Fruit fly (Drosophila melanogaster) whole organism, prepupa: ENCODE data around the gene CG2247.

ENCODE experiments used
- Blimp-1 ChIP-seq: fragments of 200-800 bp; sonication (Bioruptor generic); optimal IDR thresholded peaks from 3 replicates; lab custom pipeline; 2017; ENCODE audit warnings: missing biosample characterization, missing genetic modification characterization, mild to moderate bottlenecking, moderate library complexity, missing genetic modification reagents
- CG10631 ChIP-seq: fragments of 200-800 bp; sonication (Bioruptor generic); optimal IDR thresholded peaks from 2 replicates; lab custom pipeline; 2016; ENCODE audit warnings: missing biosample characterization, missing genetic modification characterization
- CG10669 ChIP-seq: fragments of 200-800 bp; sonication (Bioruptor generic); optimal IDR thresholded peaks from 3 replicates; lab custom pipeline; 2018; ENCODE audit warnings: missing biosample characterization, mild to moderate bottlenecking, missing genetic modification characterization, moderate library complexity
- CG11762 ChIP-seq: fragments of 200-800 bp; sonication (Bioruptor generic); optimal IDR thresholded peaks from 3 replicates; lab custom pipeline; 2016; ENCODE audit warnings: missing biosample characterization, missing genetic modification characterization; ENCODE audit not compliant: insufficient read depth
- CG15336 ChIP-seq: fragments of 200-800 bp; sonication (Bioruptor generic); IDR thresholded peaks from 2 replicates; pipeline ENCODE4 v1.3.6; 2022; ENCODE audit warnings: missing biosample characterization, missing genetic modification characterization
- CG16779 ChIP-seq: fragments of 200-800 bp; sonication (Bioruptor generic); optimal IDR thresholded peaks from 3 replicates; lab custom pipeline; 2017; ENCODE audit warnings: missing biosample characterization, mild to moderate bottlenecking, missing genetic modification characterization
- CG3032 ChIP-seq: fragments of 200-800 bp; optimal IDR thresholded peaks from 2 replicates; lab custom pipeline; 2019; ENCODE audit warnings: missing biosample characterization, mild to moderate bottlenecking, missing genetic modification characterization, moderate library complexity
- CG32006 ChIP-seq: fragments of 200-800 bp; sonication (Bioruptor generic); optimal IDR thresholded peaks from 3 replicates; lab custom pipeline; 2017; ENCODE audit warnings: missing biosample characterization, mild to moderate bottlenecking, missing genetic modification characterization
- CG3919 ChIP-seq: fragments of 200-800 bp; sonication (Bioruptor generic); optimal IDR thresholded peaks from 3 replicates; lab custom pipeline; 2016; ENCODE audit warnings: missing biosample characterization, missing genetic modification characterization
- CG6163 ChIP-seq: fragments of 200-800 bp; sonication (Bioruptor generic); IDR thresholded peaks from 3 replicates; pipeline ENCODE4 v1.3.6; 2022; ENCODE audit warnings: missing biosample characterization, missing genetic modification characterization
- CG6276 ChIP-seq: fragments of 200-800 bp; sonication (Bioruptor generic); optimal IDR thresholded peaks from 2 replicates; lab custom pipeline; 2017; ENCODE audit warnings: missing biosample characterization, mild to moderate bottlenecking, missing genetic modification characterization
- CG6808 ChIP-seq: fragments of 200-800 bp; sonication (Bioruptor generic); optimal IDR thresholded peaks from 3 replicates; lab custom pipeline; 2017; ENCODE audit warnings: missing biosample characterization, missing genetic modification characterization, mild to moderate bottlenecking, moderate library complexity, missing genetic modification reagents
- CG7368 ChIP-seq: fragments of 200-800 bp; sonication (Bioruptor generic); optimal IDR thresholded peaks from 3 replicates; lab custom pipeline; 2016; ENCODE audit warnings: missing biosample characterization, missing genetic modification characterization
- CG8119 ChIP-seq: fragments of 200-800 bp; sonication (Bioruptor generic); IDR thresholded peaks from 3 replicates; pipeline ENCODE4 v1.3.6; 2022; ENCODE audit warnings: missing biosample characterization, missing genetic modification characterization
- CG8319 ChIP-seq: fragments of 200-800 bp; sonication (Bioruptor generic); optimal IDR thresholded peaks from 3 replicates; lab custom pipeline; 2016; ENCODE audit warnings: missing biosample characterization, missing genetic modification characterization
- CG8632 ChIP-seq: fragments of 200-800 bp; sonication (Bioruptor generic); optimal IDR thresholded peaks from 3 replicates; lab custom pipeline; 2016; ENCODE audit warnings: missing biosample characterization, missing genetic modification characterization
- CG9139 ChIP-seq: fragments of 200-800 bp; sonication (Bioruptor generic); optimal IDR thresholded peaks from 3 replicates; lab custom pipeline; 2017; ENCODE audit warnings: missing biosample characterization, mild to moderate bottlenecking, missing genetic modification characterization
- Eip75B ChIP-seq: fragments of 200-800 bp; sonication (Bioruptor generic); optimal IDR thresholded peaks from 3 replicates; lab custom pipeline; 2016; ENCODE audit warnings: missing biosample characterization, missing genetic modification characterization
- Eip78C ChIP-seq: fragments of 200-800 bp; sonication (Bioruptor generic); peaks from one replicate; lab custom pipeline; 2016; ENCODE audit warnings: missing biosample characterization, missing genetic modification characterization
- Ets21C ChIP-seq: fragments of 200-800 bp; sonication (Bioruptor generic); optimal IDR thresholded peaks from 3 replicates; lab custom pipeline; 2016; ENCODE audit warnings: missing biosample characterization, missing genetic modification characterization
- Ets96B ChIP-seq: fragments of 200-800 bp; optimal IDR thresholded peaks from 2 replicates; lab custom pipeline; 2019; ENCODE audit warnings: missing biosample characterization, mild to moderate bottlenecking, missing genetic modification characterization, moderate library complexity
- Hr4 ChIP-seq: fragments of 200-800 bp; sonication (Bioruptor generic); optimal IDR thresholded peaks from 3 replicates; lab custom pipeline; 2016; ENCODE audit warnings: missing biosample characterization, missing genetic modification characterization
- Met ChIP-seq: fragments of 200-800 bp; sonication (Bioruptor generic); optimal IDR thresholded peaks from 3 replicates; lab custom pipeline; 2016; ENCODE audit warnings: missing biosample characterization, missing genetic modification characterization
- OdsH ChIP-seq: fragments of 200-800 bp; sonication (Bioruptor generic); optimal IDR thresholded peaks from 3 replicates; lab custom pipeline; 2016; ENCODE audit warnings: missing biosample characterization, missing genetic modification characterization
- Smox ChIP-seq: fragments of 200-800 bp; sonication (Bioruptor generic); optimal IDR thresholded peaks from 3 replicates; lab custom pipeline; 2016; ENCODE audit warnings: missing biosample characterization, missing genetic modification characterization
- Sox102F ChIP-seq: fragments of 200-800 bp; sonication (Bioruptor generic); optimal IDR thresholded peaks from 2 replicates; lab custom pipeline; 2016; ENCODE audit warnings: missing biosample characterization, mild to moderate bottlenecking, missing genetic modification characterization
- Sox14 ChIP-seq: fragments of 200-800 bp; sonication (Bioruptor generic); optimal IDR thresholded peaks from 3 replicates; lab custom pipeline; 2016; ENCODE audit warnings: missing biosample characterization, missing genetic modification characterization
- achi ChIP-seq: fragments of 200-800 bp; sonication (Bioruptor generic); optimal IDR thresholded peaks from 3 replicates; lab custom pipeline; 2016; ENCODE audit warnings: missing biosample characterization, missing genetic modification characterization
- acj6 ChIP-seq: fragments of 200-800 bp; sonication (Bioruptor generic); optimal IDR thresholded peaks from 3 replicates; lab custom pipeline; 2016; ENCODE audit warnings: missing biosample characterization, missing genetic modification characterization
- cyc ChIP-seq: fragments of 200-800 bp; sonication (Bioruptor generic); optimal IDR thresholded peaks from 3 replicates; lab custom pipeline; 2016; ENCODE audit warnings: missing biosample characterization, missing genetic modification characterization
- dsx ChIP-seq: fragments of 200-800 bp; optimal IDR thresholded peaks from 3 replicates; lab custom pipeline; 2019; ENCODE audit warnings: missing biosample characterization, mild to moderate bottlenecking, missing genetic modification characterization, moderate library complexity; ENCODE audit not compliant: poor library complexity, severe bottlenecking
- eg ChIP-seq: fragments of 200-800 bp; sonication (Bioruptor generic); IDR thresholded peaks from 3 replicates; pipeline ENCODE4 v1.3.6; 2022; ENCODE audit warnings: missing biosample characterization, missing genetic modification characterization
- esn ChIP-seq: fragments of 200-800 bp; sonication (Bioruptor generic); optimal IDR thresholded peaks from 2 replicates; lab custom pipeline; 2016; ENCODE audit warnings: missing biosample characterization, mild to moderate bottlenecking, missing genetic modification characterization, moderate library complexity
- fd59A ChIP-seq: fragments of 200-800 bp; sonication (Bioruptor generic); optimal IDR thresholded peaks from 2 replicates; lab custom pipeline; 2017; ENCODE audit warnings: missing biosample characterization, mild to moderate bottlenecking, missing genetic modification characterization, missing genetic modification reagents
- fd85E ChIP-seq: fragments of 200-800 bp; sonication (Bioruptor generic); optimal IDR thresholded peaks from 3 replicates; lab custom pipeline; 2016; ENCODE audit warnings: missing biosample characterization, missing genetic modification characterization
- fkh ChIP-seq: fragments of 200-800 bp; sonication (Bioruptor generic); optimal IDR thresholded peaks from 3 replicates; lab custom pipeline; 2017; ENCODE audit warnings: missing biosample characterization, mild to moderate bottlenecking, missing genetic modification characterization, moderate library complexity
- net ChIP-seq: fragments of 200-800 bp; sonication (Bioruptor generic); optimal IDR thresholded peaks from 3 replicates; lab custom pipeline; 2016; ENCODE audit warnings: missing biosample characterization, missing genetic modification characterization
- pdm3 ChIP-seq: fragments of 200-800 bp; sonication (Bioruptor generic); optimal IDR thresholded peaks from 3 replicates; lab custom pipeline; 2016; ENCODE audit warnings: missing biosample characterization, missing genetic modification characterization
- salr ChIP-seq, 2 experiments: fragments of 200-800 bp; sonication (Bioruptor generic); optimal IDR thresholded peaks; 3 replicates each; lab custom pipeline; 2016 to 2018; ENCODE audit warnings: missing biosample characterization in 2 of 2, missing genetic modification characterization in 2 of 2, mild to moderate bottlenecking in 1 of 2
- svp ChIP-seq: fragments of 200-800 bp; sonication (Bioruptor generic); peaks from one replicate; lab custom pipeline; 2016; ENCODE audit warnings: missing biosample characterization, missing genetic modification characterization
- topi ChIP-seq: fragments of 200-800 bp; sonication (Bioruptor generic); optimal IDR thresholded peaks from 3 replicates; lab custom pipeline; 2016; ENCODE audit warnings: missing biosample characterization, missing genetic modification characterization
- vri ChIP-seq: fragments of 200-800 bp; sonication (Bioruptor generic); optimal IDR thresholded peaks from 3 replicates; lab custom pipeline; 2016; ENCODE audit warnings: missing biosample characterization, mild to moderate bottlenecking, missing genetic modification characterization

The CG2247 gene

dm6 chrX:11652991-11653390, 41.5 kb upstream of the CG2247 start (continued):
- TF ChIP-seq CG11762 (peak; percentile 19), Ets21C (GFP tag; lab: Kevin White, UChicago) (no peak), Eip78C (peak; percentile 77), salr (GFP tag; optimal IDR thresholded peaks at IDR 0.05; lab: Kevin White, UChicago) (peak in 1 of 2 experiments; percentile 8), net (peak; percentile 39), vri (GFP tag; lab: Kevin White, UChicago) (no peak), OdsH (GFP tag; lab: Kevin White, UChicago) (peak; percentile 45), Smox (GFP tag; lab: Kevin White, UChicago) (no peak), cyc (no peak), fkh (GFP tag; lab: Kevin White, UChicago) (no peak), CG7368 (GFP tag; lab: Kevin White, UChicago) (no peak), Blimp-1 (GFP tag; lab: Kevin White, UChicago) (no peak), CG8632 (GFP tag; lab: Kevin White, UChicago) (no peak), CG10631 (peak; percentile 39), fd59A (peak; percentile 11), CG6808 (GFP tag; lab: Kevin White, UChicago) (no peak), Sox102F (GFP tag; lab: Kevin White, UChicago) (no peak), Hr4 (GFP tag; lab: Kevin White, UChicago) (peak; percentile 78), esn (GFP tag; lab: Kevin White, UChicago) (no peak)

dm6 chrX:11651420-11651819, 40.0 kb upstream of the CG2247 start:
- peak; percentile 19 for TF ChIP-seq CG10669 (GFP tag; lab: Kevin White, UChicago)
- peak; percentile 31 for TF ChIP-seq Eip78C
- peak; percentile 65 for TF ChIP-seq svp (GFP tag; lab: Kevin White, UChicago)
- no peak for TF ChIP-seq dsx (GFP tag; lab: Kevin White, UChicago)
- TF ChIP-seq Eip75B (GFP tag; lab: Kevin White, UChicago) = peak; percentile 19
- TF ChIP-seq CG8319 = no peak
- TF ChIP-seq CG32006 (GFP tag; lab: Kevin White, UChicago) = peak; percentile 59
- peak; percentile 24 for TF ChIP-seq OdsH (GFP tag; lab: Kevin White, UChicago)
- peak; percentile 61 for TF ChIP-seq Met
- TF ChIP-seq fd59A = no peak
- TF ChIP-seq Ets96B (tag; lab: Kevin White, UChicago) = peak; percentile 14
- TF ChIP-seq CG3919 (GFP tag; lab: Kevin White, UChicago) = peak; percentile 5
- TF ChIP-seq salr (GFP tag; optimal IDR thresholded peaks at IDR 0.05; lab: Kevin White, UChicago) = no peak
- TF ChIP-seq CG6808 (GFP tag; lab: Kevin White, UChicago) = no peak
- TF ChIP-seq CG15336 (GFP tag; lab: Robert Waterston, UW) = peak; percentile 35; the same call in 1 of the 2 replicates
- 0 out of 3 replicates have a peak, but pooled peaks have one; percentile 13 for TF ChIP-seq eg
- TF ChIP-seq CG16779 (tag; lab: Kevin White, UChicago) = no peak
- no peak for TF ChIP-seq CG9139 (GFP tag; lab: Kevin White, UChicago)
- 0 out of 3 replicates have a peak, but pooled peaks have one; percentile 21 for TF ChIP-seq CG6163 (GFP tag; lab: Robert Waterston, UW)
- TF ChIP-seq topi (GFP tag; lab: Kevin White, UChicago) = peak; percentile 6
- peak; percentile 4 for TF ChIP-seq esn (GFP tag; lab: Kevin White, UChicago)
- peak; percentile 14 for TF ChIP-seq acj6 (GFP tag; lab: Kevin White, UChicago)
- TF ChIP-seq Hr4 (GFP tag; lab: Kevin White, UChicago) = peak; percentile 40
- no peak for TF ChIP-seq Sox14 (GFP tag; lab: Kevin White, UChicago)
- peak; percentile 30 for TF ChIP-seq pdm3 (GFP tag; lab: Kevin White, UChicago)
- peak; percentile 9 for TF ChIP-seq achi
- peak; percentile 16 for TF ChIP-seq CG6276 (GFP tag; lab: Kevin White, UChicago)
- no peak for TF ChIP-seq fd85E (GFP tag; lab: Kevin White, UChicago)
- TF ChIP-seq CG3032 (tag; lab: Kevin White, UChicago) = peak; percentile 12
- peak; percentile 41; the same call in 1 of the 3 replicates for TF ChIP-seq CG8119 (GFP tag; lab: Robert Waterston, UW)
